Fruit fly (Drosophila melanogaster) whole organism, adult: ENCODE data around the gene CG7692.

Experiments used
- CG11617 ChIP-seq: fragments of 200-800 bp; sonication (Bioruptor generic); optimal IDR thresholded peaks from 2 replicates; lab custom pipeline; 2017; ENCODE audit warnings: mild to moderate bottlenecking, missing biosample characterization, missing genetic modification reagents, missing genetic modification characterization
- CG12768 ChIP-seq: fragments of 200-800 bp; sonication (Bioruptor generic); optimal IDR thresholded peaks from 2 replicates; lab custom pipeline; 2017; ENCODE audit warnings: missing biosample characterization, missing genetic modification characterization, mild to moderate bottlenecking, moderate library complexity, missing genetic modification reagents
- CG14711 ChIP-seq: fragments of 200-800 bp; sonication (Bioruptor generic); optimal IDR thresholded peaks from 2 replicates; lab custom pipeline; 2018; ENCODE audit warnings: missing biosample characterization, mild to moderate bottlenecking, missing genetic modification characterization, moderate library complexity
- CG1620 ChIP-seq: fragments of 200-800 bp; sonication (Bioruptor generic); optimal IDR thresholded peaks from 2 replicates; lab custom pipeline; 2016; ENCODE audit warnings: missing biosample characterization, missing genetic modification characterization
- CG33017 ChIP-seq: fragments of 200-800 bp; sonication (Bioruptor generic); optimal IDR thresholded peaks from 2 replicates; lab custom pipeline; 2018; ENCODE audit warnings: missing biosample characterization, mild to moderate bottlenecking, missing genetic modification characterization, moderate library complexity
- CG5204 ChIP-seq: fragments of 200-800 bp; sonication (Bioruptor generic); optimal IDR thresholded peaks from 2 replicates; lab custom pipeline; 2016; ENCODE audit warnings: missing biosample characterization, missing genetic modification characterization
- CG7045 ChIP-seq: fragments of 200-800 bp; sonication (Bioruptor generic); optimal IDR thresholded peaks from 2 replicates; lab custom pipeline; 2017; ENCODE audit warnings: missing biosample characterization, mild to moderate bottlenecking, missing genetic modification characterization
- CG7101 ChIP-seq: fragments of 200-800 bp; sonication (Bioruptor generic); optimal IDR thresholded peaks from 2 replicates; lab custom pipeline; 2018; ENCODE audit warnings: missing biosample characterization, mild to moderate bottlenecking, missing genetic modification characterization, moderate library complexity
- Clk ChIP-seq: fragments of 200-800 bp; sonication (Bioruptor generic); optimal IDR thresholded peaks from 2 replicates; lab custom pipeline; 2017; ENCODE audit warnings: missing biosample characterization, missing genetic modification characterization
- Crg-1 ChIP-seq: fragments of 200-800 bp; sonication (Bioruptor generic); optimal IDR thresholded peaks from 2 replicates; lab custom pipeline; 2016; ENCODE audit warnings: missing biosample characterization, missing genetic modification characterization
- Hr96 ChIP-seq: fragments of 200-800 bp; sonication (Bioruptor generic); optimal IDR thresholded peaks from 2 replicates; lab custom pipeline; 2016; ENCODE audit warnings: missing biosample characterization, missing genetic modification characterization
- Mnt ChIP-seq: fragments of 200-800 bp; sonication (Bioruptor generic); optimal IDR thresholded peaks from 2 replicates; lab custom pipeline; 2016; ENCODE audit warnings: missing biosample characterization, mild to moderate bottlenecking, missing genetic modification characterization
- bab1 ChIP-seq: fragments of 200-800 bp; sonication (Bioruptor generic); optimal IDR thresholded peaks from 3 replicates; lab custom pipeline; 2019; ENCODE audit warnings: missing biosample characterization, mild to moderate bottlenecking, missing genetic modification characterization, moderate library complexity
- cic ChIP-seq: fragments of 200-800 bp; sonication (Bioruptor generic); optimal IDR thresholded peaks from 2 replicates; lab custom pipeline; 2017; ENCODE audit warnings: missing biosample characterization, mild to moderate bottlenecking, missing genetic modification characterization, moderate library complexity
- cnc ChIP-seq, 2 experiments: fragments of >200 bp; optimal IDR thresholded peaks; 2 replicates each; lab custom pipeline; 2017
- kay ChIP-seq: fragments of 200-800 bp; sonication (Bioruptor generic); peaks from one replicate; lab custom pipeline; 2016; ENCODE audit warnings: missing biosample characterization, missing genetic modification characterization, borderline replicate concordance
- ovo ChIP-seq: fragments of 200-800 bp; sonication (Bioruptor generic); optimal IDR thresholded peaks from 2 replicates; lab custom pipeline; 2016; ENCODE audit warnings: missing biosample characterization, missing genetic modification characterization
- pad ChIP-seq: fragments of 200-800 bp; sonication (Bioruptor generic); optimal IDR thresholded peaks from 3 replicates; lab custom pipeline; 2017; ENCODE audit warnings: missing biosample characterization, missing genetic modification characterization, mild to moderate bottlenecking, moderate library complexity, missing genetic modification reagents
- tj ChIP-seq: fragments of 200-800 bp; sonication (Bioruptor generic); optimal IDR thresholded peaks from 3 replicates; lab custom pipeline; 2017; ENCODE audit warnings: missing biosample characterization, mild to moderate bottlenecking, missing genetic modification characterization, moderate library complexity
- toe ChIP-seq: fragments of 200-800 bp; sonication (Bioruptor generic); optimal IDR thresholded peaks from 2 replicates; lab custom pipeline; 2016; ENCODE audit warnings: missing biosample characterization, missing genetic modification characterization

CG7692 gene

DNA sequence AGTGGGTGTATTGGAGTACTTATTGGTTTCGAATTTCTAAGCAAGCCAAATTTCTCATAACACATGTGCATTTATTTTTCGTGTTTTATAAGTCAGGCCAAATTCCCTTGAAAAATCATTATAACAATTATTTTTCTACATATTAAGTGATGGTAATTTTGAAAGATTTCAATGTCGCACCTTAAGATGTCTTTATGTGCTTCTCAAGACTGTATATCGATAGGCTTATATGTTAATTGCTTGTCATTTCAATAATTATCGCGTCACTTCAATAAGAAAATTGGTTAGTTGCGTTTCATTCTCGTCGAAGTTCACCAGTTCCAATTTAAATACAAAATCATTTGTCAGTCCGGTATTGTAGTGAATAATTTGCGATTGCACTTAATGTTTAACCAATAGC, at the start of gene CG7692:
Gene CG7692, plus strand, starts transcription at position 301 of the 400 bp plus-strand sequence.
- TF ChIP-seq cic (GFP tag; lab: Kevin White, UChicago) = no peak
- no peak for TF ChIP-seq ovo (GFP tag; lab: Kevin White, UChicago)
- no peak for TF ChIP-seq CG11617 (GFP tag; lab: Kevin White, UChicago)
- TF ChIP-seq CG7101 = no peak
- TF ChIP-seq CG7045 (GFP tag; lab: Kevin White, UChicago) = no peak
- no peak for TF ChIP-seq CG5204 (GFP tag; lab: Kevin White, UChicago)
- TF ChIP-seq bab1 (GFP tag; lab: Kevin White, UChicago) = no peak
- TF ChIP-seq CG33017 (tag; lab: Kevin White, UChicago) = no peak
- no peak for TF ChIP-seq CG12768 (GFP tag; lab: Kevin White, UChicago)
- no peak for TF ChIP-seq CG1620 (GFP tag; lab: Kevin White, UChicago)
- no peak for TF ChIP-seq kay (GFP tag; lab: Kevin White, UChicago)
- no peak for TF ChIP-seq Clk (GFP tag; lab: Kevin White, UChicago)
- no peak for TF ChIP-seq Hr96 (GFP tag; lab: Kevin White, UChicago)
- TF ChIP-seq tj (GFP tag; lab: Kevin White, UChicago) = no peak
- TF ChIP-seq cnc (optimal IDR thresholded peaks at IDR 0.05; lab: Kevin White, UChicago) = no peak
- no peak for TF ChIP-seq toe (GFP tag; lab: Kevin White, UChicago)
- no peak for TF ChIP-seq CG14711
- TF ChIP-seq pad (GFP tag; lab: Kevin White, UChicago) = no peak
- TF ChIP-seq Mnt (GFP tag; lab: Kevin White, UChicago) = no peak
- TF ChIP-seq Crg-1 (GFP tag; lab: Kevin White, UChicago) = no peak

DNA sequence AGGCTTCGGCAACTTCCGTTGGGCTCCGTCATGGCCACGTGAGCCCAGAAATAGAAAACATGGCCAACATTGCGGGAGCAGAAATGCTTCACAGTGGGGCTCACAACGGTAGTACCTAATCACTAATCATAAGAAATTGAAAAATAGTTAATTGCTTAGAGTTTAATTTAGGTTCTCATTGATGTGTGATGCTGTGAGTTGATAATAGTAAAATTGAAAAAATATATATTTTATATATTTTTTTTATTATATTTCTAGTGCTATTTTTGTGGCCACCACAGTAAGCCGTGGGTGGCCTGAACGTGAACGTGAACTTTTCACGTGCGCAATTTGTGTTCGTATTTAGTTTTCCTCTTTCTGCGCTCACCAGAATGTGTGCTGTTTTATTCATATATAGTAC, 41.1 kb upstream of the CG7692 start:
- TF ChIP-seq CG5204 (GFP tag; lab: Kevin White, UChicago) = no peak
- TF ChIP-seq Clk (GFP tag; lab: Kevin White, UChicago) = no peak

DNA sequence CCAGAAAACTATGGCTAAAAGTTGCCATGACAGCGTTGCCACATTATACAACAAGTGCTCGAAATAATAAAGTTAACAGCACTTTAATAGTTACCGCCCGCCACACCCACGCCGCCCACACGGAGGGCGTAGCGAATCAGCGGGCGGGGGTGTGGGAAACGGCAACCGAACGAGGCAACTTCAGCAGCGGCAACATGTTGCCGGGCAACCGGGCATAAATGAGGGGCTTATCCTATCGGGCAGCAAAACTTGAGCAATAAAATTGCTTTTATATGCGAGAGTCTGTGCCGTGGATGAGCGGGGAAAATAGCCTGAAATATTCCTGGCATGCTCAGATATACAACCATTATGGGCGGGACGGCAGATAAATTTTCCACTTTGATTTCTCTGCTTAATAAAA, 35.4 kb upstream of the CG7692 start:
- TF ChIP-seq CG12768 (GFP tag; lab: Kevin White, UChicago) (no peak), Mnt (GFP tag; lab: Kevin White, UChicago) (no peak), CG33017 (tag; lab: Kevin White, UChicago) (no peak), CG5204 (GFP tag; lab: Kevin White, UChicago) (no peak), CG11617 (GFP tag; lab: Kevin White, UChicago) (no peak), ovo (GFP tag; lab: Kevin White, UChicago) (no peak), CG1620 (GFP tag; lab: Kevin White, UChicago) (no peak), Clk (GFP tag; lab: Kevin White, UChicago) (no peak), CG14711 (no peak), cnc (optimal IDR thresholded peaks at IDR 0.05; lab: Kevin White, UChicago) (no peak), CG7045 (GFP tag; lab: Kevin White, UChicago) (no peak), kay (GFP tag; lab: Kevin White, UChicago) (no peak), Crg-1 (GFP tag; lab: Kevin White, UChicago) (no peak), pad (GFP tag; lab: Kevin White, UChicago) (no peak)

DNA sequence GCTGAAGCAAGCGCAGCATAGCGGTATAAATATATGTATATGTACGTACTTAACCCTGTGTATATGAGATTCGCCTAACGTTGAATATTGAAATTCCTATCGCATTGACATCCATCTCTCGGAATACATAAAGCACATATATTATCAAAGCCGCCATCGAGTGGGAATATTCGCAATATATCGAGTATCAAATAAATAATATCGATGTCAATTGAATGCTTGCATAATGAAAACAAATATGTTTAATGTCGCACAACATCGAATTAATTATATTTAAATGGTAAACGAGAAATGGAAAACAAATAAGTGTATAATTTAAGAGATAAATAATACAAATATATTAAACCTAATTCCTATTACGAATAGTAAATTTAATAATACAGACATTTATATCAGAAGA, 30.9 kb upstream of the CG7692 start, which contains the start of gene ND-24L:
Gene ND-24L, minus strand, starts transcription at position 101 of the 400 bp plus-strand sequence.
- TF ChIP-seq Clk (GFP tag; lab: Kevin White, UChicago) = no peak
- TF ChIP-seq CG14711 = no peak
- no peak for TF ChIP-seq cnc (optimal IDR thresholded peaks at IDR 0.05; lab: Kevin White, UChicago)
- no peak for TF ChIP-seq CG7045 (GFP tag; lab: Kevin White, UChicago)
- TF ChIP-seq CG5204 (GFP tag; lab: Kevin White, UChicago) = no peak
- TF ChIP-seq CG12768 (GFP tag; lab: Kevin White, UChicago) = no peak
- TF ChIP-seq CG7101 = no peak
- no peak for TF ChIP-seq ovo (GFP tag; lab: Kevin White, UChicago)
- TF ChIP-seq bab1 (GFP tag; lab: Kevin White, UChicago) = no peak
- TF ChIP-seq tj (GFP tag; lab: Kevin White, UChicago) = no peak
- no peak for TF ChIP-seq CG11617 (GFP tag; lab: Kevin White, UChicago)
- TF ChIP-seq kay (GFP tag; lab: Kevin White, UChicago) = no peak
- TF ChIP-seq pad (GFP tag; lab: Kevin White, UChicago) = no peak
- no peak for TF ChIP-seq toe (GFP tag; lab: Kevin White, UChicago)

DNA sequence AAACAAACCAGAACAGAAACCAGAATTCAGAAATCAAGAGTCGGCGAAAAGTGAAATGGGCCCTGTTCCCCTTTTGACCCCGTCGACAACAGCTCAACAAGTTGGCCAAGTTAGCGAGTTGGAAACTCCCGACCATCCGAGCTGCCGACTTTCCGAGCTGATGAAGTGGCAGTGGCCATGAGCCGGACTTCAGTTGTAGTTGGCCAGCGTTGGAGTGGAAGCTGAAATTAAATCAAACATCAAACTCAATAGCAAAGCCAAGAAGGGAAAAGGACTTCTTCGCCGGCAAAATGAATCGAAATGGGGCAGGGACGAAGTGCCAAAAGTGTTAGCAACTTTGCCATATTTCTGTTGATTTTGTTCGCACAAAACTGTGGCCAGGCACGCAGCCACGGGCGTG, 29.1 kb upstream of the CG7692 start, which contains the start of gene CG13724:
Gene CG13724, plus strand, starts transcription at position 301 of the 400 bp plus-strand sequence.
- TF ChIP-seq Mnt (GFP tag; lab: Kevin White, UChicago) = no peak

DNA sequence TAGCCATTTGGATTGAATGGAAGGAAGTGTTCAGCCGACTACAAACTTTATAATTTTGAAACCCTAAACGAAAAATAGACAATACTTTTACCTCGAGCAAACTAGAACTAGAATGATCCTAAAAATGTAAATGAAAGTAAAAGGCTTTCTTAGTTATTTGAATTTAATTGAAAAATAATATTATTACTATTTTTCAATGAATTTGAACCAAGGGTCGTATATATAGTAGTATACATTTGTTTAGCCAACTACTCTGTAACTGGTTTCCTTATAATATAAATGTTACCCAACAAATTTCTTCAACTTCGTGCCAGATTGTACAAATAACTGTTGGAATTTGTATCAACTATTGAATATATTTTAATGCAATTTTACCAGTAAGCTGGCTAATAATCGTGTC, 26.2 kb upstream of the CG7692 start, which contains the start of gene CG13725:
Gene CG13725, minus strand, starts transcription at position 101 of the 400 bp plus-strand sequence.
- TF ChIP-seq Crg-1 (GFP tag; lab: Kevin White, UChicago) (no peak), kay (GFP tag; lab: Kevin White, UChicago) (no peak), tj (GFP tag; lab: Kevin White, UChicago) (no peak), Hr96 (GFP tag; lab: Kevin White, UChicago) (no peak), cnc (optimal IDR thresholded peaks at IDR 0.05; lab: Kevin White, UChicago) (no peak), CG14711 (no peak), CG12768 (GFP tag; lab: Kevin White, UChicago) (no peak), CG7101 (no peak), CG33017 (tag; lab: Kevin White, UChicago) (no peak), cic (GFP tag; lab: Kevin White, UChicago) (no peak)
